Worm (Caenorhabditis elegans) whole organism, dauer: Measurements from ENCODE around the gene gcc-2.

Experiments used
- unc-62 ChIP-seq: sonication (generic microtip); optimal IDR thresholded peaks from 2 replicates; lab custom pipeline; 2017; ENCODE audit warnings: missing biosample characterization, missing genetic modification reagents, missing genetic modification characterization

Gene gcc-2

DNA sequence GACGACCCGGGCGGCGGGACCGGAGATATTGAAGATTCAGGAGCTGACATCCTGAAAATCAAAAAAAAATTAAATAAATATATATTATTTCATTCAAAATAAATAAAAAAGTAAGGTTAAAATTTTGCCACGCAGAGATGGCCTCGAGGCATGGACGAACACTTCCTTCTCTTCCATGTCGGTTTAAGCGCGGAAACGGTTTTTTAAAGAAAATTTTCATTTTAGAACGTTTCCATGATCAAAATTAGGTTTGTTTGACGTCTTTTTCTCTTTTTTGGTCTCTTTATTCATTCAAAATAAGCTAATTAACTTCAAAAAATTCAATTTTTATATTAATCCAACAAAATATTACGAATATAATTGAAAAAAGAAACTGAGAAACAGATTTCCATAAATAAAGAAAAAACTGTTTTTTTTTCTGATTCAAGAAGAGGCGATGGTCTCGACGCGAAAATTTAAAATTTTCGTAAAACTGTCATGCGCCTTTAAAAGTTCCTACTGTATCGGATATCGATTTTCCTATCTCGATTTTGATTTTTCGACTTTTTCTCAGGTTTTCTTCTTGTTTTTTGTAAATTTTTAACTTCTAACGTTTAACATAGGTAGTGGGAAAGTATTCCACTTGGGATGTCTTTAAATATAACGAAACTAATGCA, at the start of gene gcc-2:
Gene gcc-2 (minus strand): TSS at position 51 of the 656 bp plus-strand sequence.
- TF ChIP-seq unc-62 = no peak

DNA sequence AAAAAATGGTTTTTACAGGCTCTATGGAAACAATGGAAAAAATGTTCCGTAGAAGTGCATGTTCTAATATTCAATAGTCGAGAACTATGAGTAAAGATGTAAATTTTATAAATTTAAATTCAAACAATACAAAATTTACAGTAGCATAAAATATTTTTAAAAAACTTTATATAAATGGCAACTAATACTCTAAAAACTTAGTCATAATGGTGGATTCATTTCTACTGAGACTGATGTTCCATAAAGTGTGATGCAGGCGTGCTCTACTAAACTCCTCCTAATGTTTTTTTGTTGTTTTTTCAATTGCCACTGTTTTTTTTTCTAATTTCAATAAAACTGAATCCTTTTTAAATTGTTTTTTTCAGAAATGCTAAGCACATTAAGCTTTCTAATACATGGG, 46.2 kb upstream of the gcc-2 start, which contains the start of gene gtap-2:
Gene gtap-2 (plus strand): TSS at position 366 of the 400 bp plus-strand sequence.
- no peak for TF ChIP-seq unc-62

DNA sequence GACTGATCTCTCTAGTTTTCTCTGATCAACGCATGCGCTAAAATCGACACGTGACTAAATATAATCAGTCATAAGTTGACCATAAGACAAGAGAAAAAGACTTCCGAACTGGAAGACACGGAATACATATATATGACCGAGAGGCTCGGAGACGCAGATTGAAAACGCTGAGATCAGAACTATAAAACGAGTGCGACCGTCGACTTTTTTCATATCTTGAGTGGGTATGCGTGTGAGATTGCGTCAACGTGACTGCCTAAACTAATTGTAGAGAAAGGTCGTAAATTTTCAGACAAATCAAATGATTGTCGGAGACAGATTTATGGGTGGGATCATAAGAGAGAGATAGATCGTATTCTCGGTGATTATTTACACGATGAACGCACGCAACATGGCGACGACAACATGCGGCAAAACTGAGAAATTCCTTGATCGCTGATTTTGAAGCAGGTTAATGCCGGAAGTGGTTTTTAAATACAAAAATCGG, 45.7 kb upstream of the gcc-2 start:
- no peak for TF ChIP-seq unc-62

ce11 chrIII:9806968-9807559, 45.1 kb upstream of the gcc-2 start, which contains the start of gene ZK632.4:
Gene ZK632.4, minus strand, starts transcription at chrIII:9807454.
- TF ChIP-seq unc-62 = no peak

DNA sequence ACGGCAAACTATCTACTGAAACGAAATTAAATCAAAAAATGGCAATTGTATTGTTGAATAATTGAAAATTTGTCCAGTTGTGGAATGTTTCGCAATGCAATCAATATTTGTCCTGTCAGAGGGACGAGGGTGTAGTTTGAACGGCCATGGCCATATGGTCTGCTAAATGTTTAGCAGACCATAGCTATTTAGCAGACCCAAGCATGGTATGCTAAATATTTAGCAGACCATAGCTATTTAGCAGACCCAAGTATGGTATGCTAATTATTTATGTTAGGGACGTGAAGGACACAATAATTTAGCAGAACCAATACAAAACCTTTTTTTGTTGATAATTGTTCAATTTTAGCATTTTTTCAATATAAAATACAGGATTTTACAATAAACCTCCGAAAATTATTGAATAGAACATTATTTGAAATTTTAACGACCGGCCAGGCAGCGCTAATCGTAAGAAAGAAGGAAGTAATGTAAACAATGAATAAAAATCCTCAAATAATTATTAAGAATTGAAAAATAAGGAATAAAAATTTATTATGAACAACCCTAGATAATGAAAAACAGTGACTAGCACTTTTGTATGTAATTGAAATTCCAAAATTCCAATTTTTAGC, 43.2 kb upstream of the gcc-2 start, which contains the start of gene riok-3:
Gene riok-3 (minus strand): TSS at position 15 of the 614 bp plus-strand sequence.
- TF ChIP-seq unc-62 = no peak

DNA sequence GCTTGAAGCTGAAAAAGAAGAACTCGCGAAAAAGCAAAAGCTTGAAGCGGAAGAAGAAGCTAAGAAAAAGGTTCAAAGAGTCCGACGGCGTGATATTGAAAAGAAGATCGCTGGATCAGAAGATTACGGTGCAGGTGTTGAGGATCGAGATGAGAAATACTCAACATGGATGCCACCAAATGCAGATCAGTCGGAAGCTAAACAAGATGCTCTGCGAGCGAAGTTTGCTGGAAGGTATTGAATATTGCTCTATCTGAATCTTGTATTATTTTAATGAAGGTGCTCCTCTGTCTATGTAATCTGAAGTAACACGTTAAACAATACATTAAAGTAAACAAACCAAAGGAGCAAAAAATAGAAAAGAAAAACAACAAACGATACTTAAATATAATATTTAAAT, 40.1 kb upstream of the gcc-2 start:
- TF ChIP-seq unc-62 = no peak

DNA sequence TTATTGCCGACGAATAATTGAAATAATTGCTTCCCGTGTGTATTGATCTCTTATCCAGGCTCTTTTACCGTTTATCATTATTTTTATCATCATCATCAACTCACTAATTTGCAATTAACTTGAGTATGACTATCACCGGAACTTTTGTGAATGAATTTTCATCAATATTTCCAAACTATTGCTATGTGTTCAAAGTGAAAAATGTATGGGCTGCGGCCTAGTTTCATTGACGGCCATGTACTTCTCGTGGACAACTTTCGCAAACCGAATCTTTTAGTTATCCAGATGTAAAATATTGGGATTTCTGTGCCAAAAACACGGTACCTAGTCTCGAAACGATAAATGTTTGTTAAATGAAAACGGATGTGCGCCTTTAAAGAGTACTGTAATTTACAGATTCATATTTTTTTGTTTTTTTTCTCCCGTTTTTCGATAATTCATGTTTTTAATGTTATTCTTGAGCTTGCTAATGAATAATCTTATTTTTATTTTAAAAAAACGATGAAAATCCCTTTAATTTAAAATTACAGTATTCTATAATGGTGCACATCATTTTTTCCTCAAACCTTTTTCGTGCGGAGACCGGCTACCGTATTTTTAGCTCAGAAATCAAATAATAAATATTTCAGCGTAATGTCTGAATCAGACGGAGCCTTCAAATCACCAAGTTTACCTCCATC, 36.7 kb upstream of the gcc-2 start, which contains the start of gene ZK632.2:
Gene ZK632.2 (plus strand): TSS at position 630 of the 680 bp plus-strand sequence.
- TF ChIP-seq unc-62 = no peak

DNA sequence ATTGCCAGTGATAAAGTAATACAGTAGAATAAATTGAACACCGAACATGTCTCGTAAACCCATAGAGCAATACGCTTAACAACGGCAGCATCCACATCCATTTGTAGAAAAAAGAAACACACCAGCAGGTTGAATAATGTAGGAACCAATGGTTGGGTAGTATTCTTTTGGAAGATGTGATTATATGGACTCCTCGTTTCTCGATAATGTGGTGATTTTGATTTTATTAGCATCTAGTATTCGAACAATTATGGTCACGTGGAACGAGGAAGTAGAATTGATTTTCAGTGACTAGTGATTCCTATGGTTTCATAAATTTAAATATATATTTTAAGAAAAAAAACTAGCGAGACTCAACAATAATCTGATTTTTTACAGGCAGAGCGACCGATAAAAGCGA, 34.5 kb upstream of the gcc-2 start, which contains the start of gene srxa-10:
Gene srxa-10 (minus strand): TSS at position 101 of the 400 bp plus-strand sequence.
- TF ChIP-seq unc-62 = no peak

- TF ChIP-seq unc-62 = no peak
These were observed 31.9 kb upstream of the gcc-2 start, which contains the start of the genes R10E11.9 and mcm-6 for ce11 chrIII:9793592-9794417. Gene R10E11.9, minus strand, starts transcription at chrIII:9793642. Gene mcm-6, plus strand, starts transcription at chrIII:9794367.

DNA sequence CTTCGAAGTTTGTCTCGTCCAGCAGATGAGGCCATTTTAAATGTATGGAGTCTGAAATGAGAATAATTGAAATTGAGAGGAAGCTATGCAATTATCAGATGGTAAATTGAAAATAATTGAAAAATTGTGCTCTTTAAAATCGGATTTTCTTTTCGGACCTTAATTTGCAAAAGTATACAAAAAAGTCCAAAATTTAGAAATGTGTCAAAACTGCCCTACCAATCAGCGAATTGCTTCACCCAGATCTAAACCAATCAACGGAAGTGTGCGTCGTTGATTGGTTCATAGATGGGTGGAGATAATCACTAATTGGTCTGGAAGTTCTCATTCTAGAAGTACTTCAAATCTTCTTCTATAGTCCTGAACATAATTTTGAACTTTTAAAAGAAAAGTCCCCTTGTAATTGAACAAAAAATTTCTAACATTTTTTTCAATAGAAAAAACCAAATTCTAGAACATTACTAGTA, 27.7 kb upstream of the gcc-2 start, which contains the start of gene R10E11.5:
Gene R10E11.5 (minus strand): TSS at position 51 of the 467 bp plus-strand sequence.
- no peak for TF ChIP-seq unc-62

DNA sequence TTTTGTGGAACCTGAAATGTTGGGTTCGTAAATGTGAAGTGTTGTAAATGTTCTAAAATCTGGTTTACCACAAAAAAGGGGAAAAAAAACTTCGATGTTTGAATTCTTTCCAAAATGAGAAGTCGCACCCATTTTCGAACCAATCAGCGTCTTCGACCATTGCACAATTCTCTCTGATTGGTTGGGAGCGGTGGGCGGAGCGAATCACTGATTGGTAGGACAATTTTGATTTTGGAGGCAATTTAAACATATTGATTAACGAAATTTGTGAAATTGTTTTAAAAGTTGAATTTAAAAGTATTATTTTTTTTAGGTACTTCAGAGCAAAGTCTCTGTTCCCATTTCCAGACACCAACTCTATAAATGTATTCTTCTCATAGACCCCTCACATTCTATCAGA, 27.1 kb upstream of the gcc-2 start:
- no peak for TF ChIP-seq unc-62

DNA sequence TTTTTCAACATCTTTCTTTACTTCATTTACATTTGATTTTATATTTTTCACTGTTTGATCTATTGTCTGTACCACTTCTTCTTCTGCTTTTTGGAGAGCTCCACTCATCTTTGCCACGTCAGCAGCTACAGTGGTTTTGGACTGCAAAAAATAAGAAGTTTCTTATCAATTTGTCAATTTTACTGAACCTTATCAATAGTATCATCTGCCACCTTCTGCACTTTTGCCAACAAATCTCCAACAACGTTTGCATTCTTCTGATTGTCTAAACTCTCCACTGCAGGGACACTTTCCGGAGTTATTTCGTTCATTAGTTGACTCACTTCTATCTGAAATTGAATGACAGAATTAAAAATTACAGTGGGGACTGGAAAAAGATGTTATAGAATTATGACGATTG, 24.8 kb upstream of the gcc-2 start:
- no peak for TF ChIP-seq unc-62

- no peak for TF ChIP-seq unc-62
These were observed 21.2 kb upstream of the gcc-2 start for ce11 chrIII:9783133-9783590.

DNA sequence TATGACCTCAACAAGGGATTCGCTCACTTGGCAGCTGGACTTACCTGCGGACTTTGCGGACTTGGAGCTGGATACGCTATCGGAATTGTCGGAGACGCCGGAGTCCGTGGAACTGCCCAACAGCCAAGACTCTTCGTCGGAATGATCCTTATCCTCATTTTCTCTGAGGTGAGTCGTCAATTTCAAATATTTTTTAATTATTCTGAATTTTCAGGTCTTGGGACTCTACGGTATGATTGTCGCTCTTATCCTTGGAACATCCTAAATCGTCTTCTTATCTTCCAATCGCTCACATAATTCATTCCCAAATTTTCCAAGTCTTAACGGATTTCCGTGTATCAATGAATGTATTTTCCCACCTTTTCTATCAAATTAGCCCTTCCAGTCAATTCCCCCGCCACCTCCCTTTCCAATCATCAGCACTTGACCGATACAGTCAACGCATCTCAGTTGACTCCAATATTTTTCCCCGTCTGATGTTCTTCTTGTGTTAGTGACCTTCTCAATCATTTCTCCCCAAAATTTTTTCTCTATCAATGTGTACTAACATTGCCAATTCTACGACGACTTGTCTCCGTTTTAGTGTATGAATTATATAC, 20.6 kb upstream of the gcc-2 start, which contains the start of gene R10E11.6:
Gene R10E11.6 (plus strand): TSS at position 524 of the 599 bp plus-strand sequence.
- TF ChIP-seq unc-62 = no peak

- TF ChIP-seq unc-62 = no peak
These were observed 20.1 kb upstream of the gcc-2 start, which contains the start of gene vha-2 for ce11 chrIII:9782011-9782436. Gene vha-2, plus strand, starts transcription at chrIII:9782164.
